Fruit fly (Drosophila melanogaster): ENCODE measurements around the gene Chd64.

Chd64 gene

dm6 chr3L:4132585-4132984 lies 10.4 kb upstream of the Chd64 start:
- no peak for TF ChIP-seq CG17801 (GFP tag; optimal IDR thresholded peaks at IDR 0.05; ENCODE audit: partially characterized antibody)

dm6 chr3L:4130743-4131142 lies 8.6 kb upstream of the Chd64 start:
- TF ChIP-seq CG17801 (GFP tag; optimal IDR thresholded peaks at IDR 0.05; ENCODE audit: partially characterized antibody), result no peak

dm6 chr3L:4128579-4128978 lies 6.4 kb upstream of the Chd64 start:
- TF ChIP-seq CG17801 (GFP tag; optimal IDR thresholded peaks at IDR 0.05; ENCODE audit: partially characterized antibody), result no peak

- no peak for TF ChIP-seq CG17801 (GFP tag; optimal IDR thresholded peaks at IDR 0.05; ENCODE audit: partially characterized antibody)
Measured at dm6 chr3L:4125709-4126108, 3.5 kb upstream of the Chd64 start.

dm6 chr3L:4121589-4121988 lies 599 bp downstream of the Chd64 start:
- TF ChIP-seq CG17801 (GFP tag; optimal IDR thresholded peaks at IDR 0.05; ENCODE audit: partially characterized antibody), result no peak

- TF ChIP-seq CG17801 (GFP tag; optimal IDR thresholded peaks at IDR 0.05; ENCODE audit: partially characterized antibody), result no peak
Measured at dm6 chr3L:4120358-4121349, 1.5 kb downstream of the Chd64 start.

dm6 chr3L:4119636-4120357 lies 2.4 kb downstream of the Chd64 start:
- no peak for TF ChIP-seq CG17801 (GFP tag; optimal IDR thresholded peaks at IDR 0.05; ENCODE audit: partially characterized antibody)

- no peak for TF ChIP-seq CG17801 (GFP tag; optimal IDR thresholded peaks at IDR 0.05; ENCODE audit: partially characterized antibody)
Measured at dm6 chr3L:4118339-4118738, 3.8 kb downstream of the Chd64 start.

dm6 chr3L:4117493-4117892 lies 4.7 kb downstream of the Chd64 start:
- no peak for TF ChIP-seq CG17801 (GFP tag; optimal IDR thresholded peaks at IDR 0.05; ENCODE audit: partially characterized antibody)

dm6 chr3L:4116490-4117367 lies 5.5 kb downstream of the Chd64 start:
- TF ChIP-seq CG17801 (GFP tag; optimal IDR thresholded peaks at IDR 0.05; ENCODE audit: partially characterized antibody), result peak; percentile 45

dm6 chr3L:4115701-4116100 lies 6.5 kb downstream of the Chd64 start:
- TF ChIP-seq CG17801 (GFP tag; optimal IDR thresholded peaks at IDR 0.05; ENCODE audit: partially characterized antibody), result no peak

- no peak for TF ChIP-seq CG17801 (GFP tag; optimal IDR thresholded peaks at IDR 0.05; ENCODE audit: partially characterized antibody)
Measured at dm6 chr3L:4115107-4115506, 7.1 kb downstream of the Chd64 start.

dm6 chr3L:4113998-4114397 lies 8.2 kb downstream of the Chd64 start:
- no peak for TF ChIP-seq CG17801 (GFP tag; optimal IDR thresholded peaks at IDR 0.05; ENCODE audit: partially characterized antibody)

dm6 chr3L:4110212-4110611 lies 12.0 kb downstream of the Chd64 start:
- no peak for TF ChIP-seq CG17801 (GFP tag; optimal IDR thresholded peaks at IDR 0.05; ENCODE audit: partially characterized antibody)

All from ovary, adult (tissue).